Worm (Caenorhabditis elegans) whole organism, L1 larva: ENCODE results near the gene Y53C12A.3.

ENCODE experiments used
- C04F5.9 ChIP-seq: sonication (generic microtip); optimal IDR thresholded peaks from 2 replicates; lab custom pipeline; 2016; ENCODE audit warnings: missing genetic modification characterization, missing compliant biosample characterization
- Y116A8C.19 ChIP-seq: sonication (generic microtip); optimal IDR thresholded peaks from 2 replicates; lab custom pipeline; 2016; ENCODE audit warnings: missing compliant biosample characterization, missing genetic modification characterization, borderline replicate concordance
- aha-1 ChIP-seq: fragments of 150-350 bp; optimal IDR thresholded peaks from 2 replicates; lab custom pipeline; 2014; ENCODE audit warnings: missing biosample characterization, missing genetic modification characterization
- alr-1 ChIP-seq: fragments of 200-800 bp; sonication (Bioruptor generic); optimal IDR thresholded peaks from 2 replicates; lab custom pipeline; 2018; ENCODE audit warnings: borderline replicate concordance, mild to moderate bottlenecking, missing genetic modification characterization, missing compliant biosample characterization
- aly-2 ChIP-seq: fragments of 150-350 bp; optimal IDR thresholded peaks from 2 replicates; lab custom pipeline; 2014; ENCODE audit warnings: missing biosample characterization, missing genetic modification characterization
- ama-1 ChIP-seq: fragments of 150-350 bp; optimal IDR thresholded peaks from 2 replicates; lab custom pipeline; 2014
- blmp-1 ChIP-seq: fragments of 150-350 bp; optimal IDR thresholded peaks from 2 replicates; lab custom pipeline; 2014; ENCODE audit warnings: missing biosample characterization, missing genetic modification characterization
- ceh-63 ChIP-seq: fragments of 200-800 bp; sonication (Bioruptor generic); optimal IDR thresholded peaks from 2 replicates; lab custom pipeline; 2018; ENCODE audit warnings: mild to moderate bottlenecking, missing genetic modification characterization, missing compliant biosample characterization
- ceh-88 ChIP-seq: fragments of 200-800 bp; sonication (Bioruptor generic); IDR thresholded peaks from 2 replicates; pipeline ENCODE4 v1.3.6; 2022; ENCODE audit warnings: missing genetic modification characterization, missing compliant biosample characterization
- ces-1 ChIP-seq: fragments of 150-350 bp; optimal IDR thresholded peaks from 2 replicates; lab custom pipeline; 2014; ENCODE audit warnings: missing biosample characterization, missing genetic modification reagents, missing genetic modification characterization
- dpl-1 ChIP-seq, 3 experiments: fragments of 150-350 bp in 2 of 3; sonication (generic microtip) in 1 of 3; optimal IDR thresholded peaks; 2 replicates each; lab custom pipeline; 2014 to 2017; ENCODE audit warnings: missing biosample characterization in 3 of 3, missing genetic modification characterization in 3 of 3, missing genetic modification reagents in 3 of 3
- dsc-1 ChIP-seq: sonication (generic microtip); optimal IDR thresholded peaks from 2 replicates; lab custom pipeline; 2016; ENCODE audit warnings: mild to moderate bottlenecking, missing genetic modification characterization, missing compliant biosample characterization
- efl-1 ChIP-seq, 4 experiments: fragments of 150-350 bp; optimal IDR thresholded peaks in 3 of 4; peaks in 1 of 4; 1 replicate in 1 of 4; 2 replicates in 3 of 4; lab custom pipeline; 2014; ENCODE audit warnings: missing biosample characterization in 2 of 4, missing genetic modification characterization in 2 of 4, missing genetic modification reagents in 2 of 4
- efl-3 ChIP-seq: fragments of 200-800 bp; sonication (Bioruptor generic); optimal IDR thresholded peaks from 2 replicates; lab custom pipeline; 2018; ENCODE audit warnings: mild to moderate bottlenecking, missing genetic modification characterization, missing compliant biosample characterization
- elt-2 ChIP-seq: sonication (generic microtip); optimal IDR thresholded peaks from 2 replicates; lab custom pipeline; 2016; ENCODE audit warnings: missing genetic modification characterization, mild to moderate bottlenecking, inconsistent platforms, missing compliant biosample characterization, missing genetic modification reagents
- elt-3 ChIP-seq, 6 experiments: fragments of 150-350 bp in 1 of 6; sonication (generic microtip); optimal IDR thresholded peaks; 2 replicates each; lab custom pipeline; 2017 to 2018; ENCODE audit warnings: missing biosample characterization in 6 of 6, missing genetic modification characterization in 6 of 6, inconsistent platforms in 1 of 6
- ets-5 ChIP-seq: fragments of 200-800 bp; sonication (Bioruptor generic); IDR thresholded peaks from 2 replicates; pipeline ENCODE4 v1.3.6; 2022; ENCODE audit warnings: missing genetic modification characterization, missing compliant biosample characterization
- grh-1 ChIP-seq: fragments of 200-800 bp; sonication (Bioruptor generic); IDR thresholded peaks from 2 replicates; pipeline ENCODE4 v1.3.6; 2022; ENCODE audit warnings: missing genetic modification reagents, missing genetic modification characterization, missing compliant biosample characterization
- hlh-17 ChIP-seq: fragments of 200-800 bp; sonication (Bioruptor generic); optimal IDR thresholded peaks from 2 replicates; lab custom pipeline; 2018; ENCODE audit warnings: missing genetic modification characterization, mild to moderate bottlenecking, missing compliant biosample characterization, moderate library complexity, borderline replicate concordance
- isw-1 ChIP-seq: fragments of 200-800 bp; sonication (Bioruptor generic); IDR thresholded peaks from 2 replicates; pipeline ENCODE4 v1.3.6; 2022; ENCODE audit warnings: missing genetic modification characterization, missing compliant biosample characterization
- jun-1 ChIP-seq: fragments of 150-350 bp; optimal IDR thresholded peaks from 2 replicates; lab custom pipeline; 2014; ENCODE audit warnings: missing biosample characterization, missing genetic modification reagents, missing genetic modification characterization
- lin-14 ChIP-seq: fragments of 200-800 bp; sonication (Bioruptor generic); optimal IDR thresholded peaks from 2 replicates; lab custom pipeline; 2018; ENCODE audit warnings: mild to moderate bottlenecking, missing genetic modification characterization, moderate library complexity, missing compliant biosample characterization
- lin-15B ChIP-seq: fragments of 150-350 bp; sonication (generic microtip); optimal IDR thresholded peaks from 3 replicates; lab custom pipeline; 2014; ENCODE audit warnings: missing biosample characterization, missing genetic modification characterization
- lin-35 ChIP-seq, 2 experiments: fragments of 150-350 bp; optimal IDR thresholded peaks; 2 replicates each; lab custom pipeline; 2014; ENCODE audit warnings: missing biosample characterization in 2 of 2, missing genetic modification characterization in 2 of 2, missing genetic modification reagents in 2 of 2
- mab-9 ChIP-seq: fragments of 200-800 bp; sonication (Bioruptor generic); IDR thresholded peaks from 2 replicates; pipeline ENCODE4 v1.3.6; 2022; ENCODE audit warnings: missing genetic modification reagents, missing genetic modification characterization, missing compliant biosample characterization
- mdl-1 ChIP-seq, 2 experiments: fragments of 150-350 bp; optimal IDR thresholded peaks; 2 replicates each; lab custom pipeline; 2014 to 2017; ENCODE audit warnings: missing biosample characterization in 2 of 2, missing genetic modification characterization in 2 of 2, inconsistent platforms in 1 of 2
- nhr-19 ChIP-seq: fragments of 200-800 bp; sonication (Bioruptor generic); conservative IDR thresholded peaks from 2 replicates; pipeline ENCODE4 v1.3.6; 2022; ENCODE audit warnings: missing genetic modification characterization, missing compliant biosample characterization
- nhr-20 ChIP-seq: sonication (generic microtip); optimal IDR thresholded peaks from 2 replicates; lab custom pipeline; 2016; ENCODE audit warnings: mild to moderate bottlenecking, missing genetic modification characterization, missing compliant biosample characterization
- nhr-237 ChIP-seq: fragments of 150-350 bp; optimal IDR thresholded peaks from 2 replicates; lab custom pipeline; 2014; ENCODE audit warnings: missing biosample characterization, missing genetic modification characterization
- nhr-28 ChIP-seq: fragments of 150-350 bp; optimal IDR thresholded peaks from 2 replicates; lab custom pipeline; 2014; ENCODE audit warnings: missing biosample characterization, missing genetic modification characterization
- nhr-47 ChIP-seq: sonication (generic microtip); optimal IDR thresholded peaks from 2 replicates; lab custom pipeline; 2016; ENCODE audit warnings: mild to moderate bottlenecking, missing genetic modification characterization, moderate library complexity, missing compliant biosample characterization
- nhr-71 ChIP-seq: sonication (generic microtip); optimal IDR thresholded peaks from 2 replicates; lab custom pipeline; 2016; ENCODE audit warnings: mild to moderate bottlenecking, missing genetic modification characterization, moderate library complexity, missing compliant biosample characterization
- nhr-76 ChIP-seq: sonication (generic microtip); optimal IDR thresholded peaks from 2 replicates; lab custom pipeline; 2017; ENCODE audit warnings: missing biosample characterization, missing genetic modification characterization
- nhr-85 ChIP-seq: sonication (generic microtip); peaks from one replicate; lab custom pipeline; 2016; ENCODE audit warnings: missing genetic modification characterization, inconsistent platforms, missing compliant biosample characterization
- nhr-90 ChIP-seq: sonication (generic microtip); optimal IDR thresholded peaks from 2 replicates; lab custom pipeline; 2016; ENCODE audit warnings: mild to moderate bottlenecking, missing genetic modification characterization, missing compliant biosample characterization; ENCODE audit not compliant: poor library complexity
- pag-3 ChIP-seq: sonication (generic microtip); optimal IDR thresholded peaks from 2 replicates; lab custom pipeline; 2017; ENCODE audit warnings: missing genetic modification characterization, mild to moderate bottlenecking, missing compliant biosample characterization, antibody characterized with exemption, borderline replicate concordance; ENCODE audit not compliant: insufficient read depth
- pqm-1 ChIP-seq: sonication (generic microtip); optimal IDR thresholded peaks from 3 replicates; lab custom pipeline; 2017; ENCODE audit warnings: missing biosample characterization, missing genetic modification characterization
- snpc-4 ChIP-seq: fragments of 150-350 bp; optimal IDR thresholded peaks from 2 replicates; lab custom pipeline; 2014; ENCODE audit warnings: missing biosample characterization, missing genetic modification characterization
- sptf-1 ChIP-seq: fragments of 150-350 bp; optimal IDR thresholded peaks from 2 replicates; lab custom pipeline; 2014; ENCODE audit warnings: missing biosample characterization, missing genetic modification characterization
- sup-37 ChIP-seq: fragments of 200-800 bp; sonication (Bioruptor generic); optimal IDR thresholded peaks from 2 replicates; lab custom pipeline; 2018; ENCODE audit warnings: mild to moderate bottlenecking, missing genetic modification characterization, missing compliant biosample characterization
- tbx-2 ChIP-seq: sonication (generic microtip); optimal IDR thresholded peaks from 2 replicates; lab custom pipeline; 2016; ENCODE audit warnings: missing genetic modification characterization, missing compliant biosample characterization
- unc-130 ChIP-seq: fragments of 150-350 bp; optimal IDR thresholded peaks from 2 replicates; lab custom pipeline; 2017; ENCODE audit warnings: missing biosample characterization, missing genetic modification characterization, inconsistent platforms
- unc-30 ChIP-seq: sonication (generic microtip); optimal IDR thresholded peaks from 2 replicates; lab custom pipeline; 2017; ENCODE audit warnings: missing biosample characterization, missing genetic modification characterization
- unc-62 ChIP-seq: fragments of 150-350 bp; optimal IDR thresholded peaks from 2 replicates; lab custom pipeline; 2014; ENCODE audit warnings: missing biosample characterization, missing genetic modification reagents, missing genetic modification characterization
- unc-98 ChIP-seq: fragments of 200-800 bp; sonication (Bioruptor generic); IDR thresholded peaks from 2 replicates; pipeline ENCODE4 v1.3.6; 2022; ENCODE audit warnings: missing genetic modification characterization, missing compliant biosample characterization
- vab-15 ChIP-seq: sonication (generic microtip); optimal IDR thresholded peaks from 2 replicates; lab custom pipeline; 2017; ENCODE audit warnings: missing genotype, mild to moderate bottlenecking, missing genetic modification characterization, missing compliant biosample characterization
- xbp-1 ChIP-seq: sonication (generic microtip); optimal IDR thresholded peaks from 2 replicates; lab custom pipeline; 2016; ENCODE audit warnings: missing genetic modification characterization, missing compliant biosample characterization
- zag-1 ChIP-seq: fragments of 150-350 bp; optimal IDR thresholded peaks from 2 replicates; lab custom pipeline; 2014; ENCODE audit warnings: missing biosample characterization, missing genetic modification characterization
- zip-4 ChIP-seq: fragments of 200-800 bp; sonication (Bioruptor generic); optimal IDR thresholded peaks from 2 replicates; lab custom pipeline; 2018; ENCODE audit warnings: mild to moderate bottlenecking, missing genetic modification characterization, moderate library complexity, missing compliant biosample characterization
- ztf-4 ChIP-seq: fragments of 150-350 bp; optimal IDR thresholded peaks from 2 replicates; lab custom pipeline; 2014; ENCODE audit warnings: missing biosample characterization, missing genetic modification characterization

The Y53C12A.3 gene

ce11 chrII:9706207-9706606 lies at the start of gene Y53C12A.3 (continued):
- TF ChIP-seq efl-1 (optimal IDR thresholded peaks at IDR 0.05; lab: Kevin White, UChicago) (peak; percentile 85 to 90), efl-1 (GFP tag; optimal IDR thresholded peaks at IDR 0.05 in 1 of 2; lab: Kevin White, UChicago) (peak; percentile 93 to 99), mdl-1 (tag; optimal IDR thresholded peaks at IDR 0.05; lab: Kevin White, UChicago) (no peak), isw-1 (GFP tag; lab: Robert Waterston, UW) (no peak), lin-35 (GFP tag; optimal IDR thresholded peaks at IDR 0.05; lab: Kevin White, UChicago) (peak; percentile 91 to 97), unc-130 (tag; lab: Kevin White, UChicago) (peak; percentile 34), ztf-4 (tag; lab: Kevin White, UChicago) (no peak), sptf-1 (tag; lab: Kevin White, UChicago) (no peak), nhr-20 (peak; percentile 47), nhr-76 (tag; lab: Kevin White, UChicago) (no peak), Y116A8C.19 (tag; lab: Kevin White, UChicago) (no peak), lin-14 (GFP tag; lab: Kevin White, UChicago) (peak; percentile 38), vab-15 (tag; lab: Kevin White, UChicago) (no peak), dpl-1 (GFP tag; optimal IDR thresholded peaks at IDR 0.05; lab: Kevin White, UChicago) (peak; percentile 82 to 94 (median 90)), sup-37 (no peak), snpc-4 (no peak), unc-62 (GFP tag; lab: Kevin White, UChicago) (no peak), alr-1 (tag; lab: Kevin White, UChicago) (no peak), lin-15B (tag; lab: Kevin White, UChicago) (no peak), unc-30 (tag; lab: Kevin White, UChicago) (no peak), nhr-71 (tag; lab: Kevin White, UChicago) (peak; percentile 44), grh-1 (GFP tag; lab: Robert Waterston, UW) (no peak), aly-2 (tag; lab: Kevin White, UChicago) (no peak), C04F5.9 (tag; lab: Kevin White, UChicago) (no peak), nhr-47 (tag; lab: Kevin White, UChicago) (peak; percentile 38), ama-1 (lab: Kevin White, UChicago) (no peak), elt-3 (tag; optimal IDR thresholded peaks at IDR 0.05; lab: Kevin White, UChicago) (no peak), elt-2 (no peak), tbx-2 (tag; lab: Kevin White, UChicago) (peak; percentile 17), ceh-88 (GFP tag; lab: Robert Waterston, UW) (no peak), nhr-28 (tag; lab: Kevin White, UChicago) (no peak), nhr-85 (no peak)
- TF ChIP-seq, all 84 proteins: peak for 18

- TF ChIP-seq blmp-1, result no peak
- peak; percentile 41 for TF ChIP-seq lin-14 (GFP tag; lab: Kevin White, UChicago)
- no peak for TF ChIP-seq nhr-19 (GFP tag; lab: Robert Waterston, UW)
- TF ChIP-seq aha-1 (tag; lab: Kevin White, UChicago), result no peak
- TF ChIP-seq elt-3 (tag; optimal IDR thresholded peaks at IDR 0.05; lab: Kevin White, UChicago), result no peak
- no peak for TF ChIP-seq ces-1
- no peak for TF ChIP-seq grh-1 (GFP tag; lab: Robert Waterston, UW)
- TF ChIP-seq hlh-17, result no peak
- no peak for TF ChIP-seq zag-1 (tag; lab: Kevin White, UChicago)
- TF ChIP-seq ceh-88 (GFP tag; lab: Robert Waterston, UW), result no peak
- no peak for TF ChIP-seq vab-15 (tag; lab: Kevin White, UChicago)
- no peak for TF ChIP-seq efl-3 (GFP tag; lab: Kevin White, UChicago)
- TF ChIP-seq C04F5.9 (tag; lab: Kevin White, UChicago), result no peak
- TF ChIP-seq nhr-90 (tag; lab: Kevin White, UChicago), result no peak
- TF ChIP-seq unc-62 (GFP tag; lab: Kevin White, UChicago), result no peak
- TF ChIP-seq tbx-2 (tag; lab: Kevin White, UChicago), result no peak
- TF ChIP-seq pqm-1 (tag; lab: Kevin White, UChicago), result no peak
- TF ChIP-seq nhr-71 (tag; lab: Kevin White, UChicago), result peak; percentile 35
- no peak for TF ChIP-seq jun-1
- no peak for TF ChIP-seq sup-37
- TF ChIP-seq dsc-1 (tag; lab: Kevin White, UChicago), result peak; percentile 92
- TF ChIP-seq mab-9 (GFP tag; lab: Robert Waterston, UW), result no peak
- no peak for TF ChIP-seq unc-98
- no peak for TF ChIP-seq nhr-237 (tag; lab: Kevin White, UChicago)
- TF ChIP-seq zip-4 (GFP tag; lab: Kevin White, UChicago), result no peak
- TF ChIP-seq ceh-63 (GFP tag; lab: Kevin White, UChicago), result no peak
- TF ChIP-seq pag-3 (tag; lab: Kevin White, UChicago), result no peak
- TF ChIP-seq ets-5 (GFP tag; lab: Robert Waterston, UW), result no peak
- no peak for TF ChIP-seq xbp-1 (tag; lab: Kevin White, UChicago)
These were observed 49.4 kb upstream of the Y53C12A.3 start for ce11 chrII:9755425-9755824.
